Fruit fly (Drosophila melanogaster): ENCODE measurements around the gene CG9522.

dm6 chrX:14825922-14826617 is 22.5 kb downstream of the CG9522 start, which contains the start of gene rut:
- TF ChIP-seq rn (GFP tag; IDR thresholded peaks at IDR 0.05) (no peak), CG12605 (GFP tag; IDR thresholded peaks at IDR 0.05) (peak; percentile 31; the same call in 1 of the 2 replicates), CG15710 (tag; optimal IDR thresholded peaks at IDR 0.05) (no peak), Snoo (tag; optimal IDR thresholded peaks at IDR 0.05) (no peak), CG14655 (GFP tag; optimal IDR thresholded peaks at IDR 0.05) (no peak)
